Worm (Caenorhabditis elegans) whole organism, L3 larva: Measurements from ENCODE around the gene Y67D2.2.

Source experiments
- ceh-16 ChIP-seq: sonication (generic microtip); optimal IDR thresholded peaks from 2 replicates; lab custom pipeline; 2017; ENCODE audit warnings: missing biosample characterization, missing genetic modification characterization
- elt-1 ChIP-seq: fragments of 150-350 bp; optimal IDR thresholded peaks from 2 replicates; lab custom pipeline; 2014; ENCODE audit warnings: missing biosample characterization, missing genetic modification characterization
- eor-1 ChIP-seq, 2 experiments: fragments of 150-350 bp; optimal IDR thresholded peaks; 2 replicates each; lab custom pipeline; 2014 to 2018; ENCODE audit warnings: missing biosample characterization in 2 of 2, missing genetic modification characterization in 2 of 2
- lin-15B ChIP-seq: fragments of 150-350 bp; optimal IDR thresholded peaks from 2 replicates; lab custom pipeline; 2014; ENCODE audit warnings: missing biosample characterization, missing genetic modification characterization
- mdl-1 ChIP-seq: fragments of 150-350 bp; optimal IDR thresholded peaks from 2 replicates; lab custom pipeline; 2014; ENCODE audit warnings: missing biosample characterization, missing genetic modification characterization
- nhr-11 ChIP-seq: fragments of 150-350 bp; optimal IDR thresholded peaks from 2 replicates; lab custom pipeline; 2014; ENCODE audit warnings: missing biosample characterization, missing genetic modification characterization
- nhr-67 ChIP-seq: fragments of 150-350 bp; optimal IDR thresholded peaks from 2 replicates; lab custom pipeline; 2014; ENCODE audit warnings: missing biosample characterization, missing genetic modification characterization
- nhr-76 ChIP-seq: fragments of 150-350 bp; sonication (generic microtip); optimal IDR thresholded peaks from 5 replicates; lab custom pipeline; 2014; ENCODE audit warnings: missing biosample characterization, missing genetic modification characterization
- nhr-77 ChIP-seq: fragments of 150-350 bp; optimal IDR thresholded peaks from 2 replicates; lab custom pipeline; 2014; ENCODE audit warnings: missing biosample characterization, missing genetic modification characterization
- pha-4 ChIP-seq: fragments of 150-350 bp; optimal IDR thresholded peaks from 2 replicates; lab custom pipeline; 2014; ENCODE audit warnings: missing biosample characterization, missing genetic modification reagents, missing genetic modification characterization
- skn-1 ChIP-seq: fragments of 150-350 bp; optimal IDR thresholded peaks from 2 replicates; lab custom pipeline; 2014; ENCODE audit warnings: missing biosample characterization, missing genetic modification characterization
- tbx-2 ChIP-seq: sonication (generic microtip); optimal IDR thresholded peaks from 2 replicates; lab custom pipeline; 2016; ENCODE audit warnings: mild to moderate bottlenecking, missing genetic modification characterization, missing compliant biosample characterization
- zag-1 ChIP-seq: fragments of 150-350 bp; optimal IDR thresholded peaks from 2 replicates; lab custom pipeline; 2014; ENCODE audit warnings: missing biosample characterization, missing genetic modification characterization
- ztf-4 ChIP-seq: fragments of 150-350 bp; optimal IDR thresholded peaks from 2 replicates; lab custom pipeline; 2014; ENCODE audit warnings: missing biosample characterization, missing genetic modification characterization

DNA sequence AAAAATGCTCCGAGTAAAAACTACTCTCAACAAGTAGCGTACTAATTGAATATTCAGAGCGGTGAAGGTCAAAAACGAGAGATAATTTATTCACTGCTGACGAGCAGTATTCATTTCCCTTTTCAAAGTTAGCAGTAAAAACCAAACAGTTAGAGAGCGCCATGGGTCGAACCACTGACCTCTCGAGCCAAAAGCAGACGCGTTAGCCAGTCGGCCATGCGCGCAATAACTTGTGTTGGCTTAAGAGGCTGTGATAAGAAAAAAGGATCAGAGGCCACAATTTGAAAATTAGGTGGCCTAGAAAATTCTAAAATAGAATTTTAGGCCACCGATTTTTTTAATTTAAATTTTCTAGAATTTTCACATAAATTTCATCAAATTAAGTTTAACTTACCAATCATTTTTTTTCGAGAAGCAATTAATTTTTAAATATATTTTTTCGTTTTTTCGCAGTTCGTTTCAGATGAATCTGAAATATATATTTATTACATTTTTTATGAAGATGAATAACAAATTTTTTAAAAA, 42.1 kb downstream of the Y67D2.2 start, which contains the start of gene sms-3:
- TF ChIP-seq nhr-77 (tag; lab: Kevin White, UChicago) (no peak), tbx-2 (tag; lab: Kevin White, UChicago) (peak; percentile 18), eor-1 (tag; optimal IDR thresholded peaks at IDR 0.05; lab: Kevin White, UChicago) (peak in 1 of 2 experiments; percentile 16), zag-1 (tag; lab: Kevin White, UChicago) (no peak), ztf-4 (tag; lab: Kevin White, UChicago) (no peak), pha-4 (no peak), lin-15B (tag; lab: Kevin White, UChicago) (no peak), nhr-11 (tag; lab: Kevin White, UChicago) (no peak), ceh-16 (tag; lab: Kevin White, UChicago) (no peak), skn-1 (tag; lab: Kevin White, UChicago) (no peak), elt-1 (tag; lab: Kevin White, UChicago) (no peak), mdl-1 (tag; lab: Kevin White, UChicago) (no peak), nhr-67 (tag; lab: Kevin White, UChicago) (no peak), nhr-76 (tag; lab: Kevin White, UChicago) (no peak)
